Fruit fly (Drosophila melanogaster) whole organism, wandering third instar larva: Measurements from ENCODE around the gene corolla.
A peak's percentile ranks its signal among the peaks of the same experiment; 100 is the strongest.

ENCODE experiments used
- CG9705 ChIP-seq: fragments of 200-800 bp; sonication (Bioruptor generic); optimal IDR thresholded peaks from 2 replicates; lab custom pipeline; 2018; ENCODE audit warnings: missing biosample characterization, mild to moderate bottlenecking, missing genetic modification characterization
- Dfd ChIP-seq: fragments of >200 bp; optimal IDR thresholded peaks from 2 replicates; lab custom pipeline; 2017; ENCODE audit warnings: missing biosample characterization, missing genetic modification characterization
- Dif ChIP-seq: fragments of 200-275, 200-300 bp; sonication (Bioruptor generic); optimal IDR thresholded peaks from 2 replicates; lab custom pipeline; 2018; ENCODE audit warnings: missing biosample characterization, missing genetic modification characterization; ENCODE audit not compliant: partially characterized antibody
- OdsH ChIP-seq: fragments of 200-800 bp; sonication (Bioruptor generic); optimal IDR thresholded peaks from 2 replicates; lab custom pipeline; 2016; ENCODE audit warnings: missing biosample characterization, mild to moderate bottlenecking, missing genetic modification characterization
- br ChIP-seq: fragments of 200-800 bp; sonication (Bioruptor generic); optimal IDR thresholded peaks from 2 replicates; lab custom pipeline; 2016; ENCODE audit warnings: missing biosample characterization, missing genetic modification characterization
- dl ChIP-seq, 2 experiments: fragments of 175-275, 200-275 bp in 1 of 2; fragments of 200-275 bp in 1 of 2; sonication (Bioruptor generic); optimal IDR thresholded peaks; lab custom pipeline; 2018; ENCODE audit warnings: mild to moderate bottlenecking in 2 of 2, missing biosample characterization in 2 of 2, missing genetic modification characterization in 2 of 2, moderate library complexity in 2 of 2; ENCODE audit not compliant: partially characterized antibody in 2 of 2, insufficient read depth in 1 of 2
- h ChIP-seq: fragments of 200-800 bp; sonication (Bioruptor generic); optimal IDR thresholded peaks from 3 replicates; lab custom pipeline; 2016; ENCODE audit warnings: missing biosample characterization, mild to moderate bottlenecking, missing genetic modification characterization
- jim ChIP-seq: fragments of 175-275, 200-325 bp; sonication (Bioruptor generic); optimal IDR thresholded peaks from 2 replicates; lab custom pipeline; 2016; ENCODE audit warnings: missing biosample characterization, mild to moderate bottlenecking, missing genetic modification characterization
- lola ChIP-seq: fragments of >200 bp; optimal IDR thresholded peaks from 2 replicates; lab custom pipeline; 2017; ENCODE audit warnings: missing biosample characterization, missing genetic modification characterization
- psq ChIP-seq: fragments of 200-800 bp; sonication (Bioruptor generic); optimal IDR thresholded peaks from 3 replicates; lab custom pipeline; 2017; ENCODE audit warnings: missing biosample characterization, mild to moderate bottlenecking, missing genetic modification characterization, moderate library complexity
- tai ChIP-seq: sonication (Bioruptor generic); optimal IDR thresholded peaks from 2 replicates; lab custom pipeline; 2016; ENCODE audit warnings: missing biosample characterization, missing genetic modification characterization
- woc ChIP-seq: sonication (Bioruptor generic); optimal IDR thresholded peaks from 2 replicates; lab custom pipeline; 2016; ENCODE audit warnings: missing biosample characterization, mild to moderate bottlenecking, missing genetic modification characterization

DNA sequence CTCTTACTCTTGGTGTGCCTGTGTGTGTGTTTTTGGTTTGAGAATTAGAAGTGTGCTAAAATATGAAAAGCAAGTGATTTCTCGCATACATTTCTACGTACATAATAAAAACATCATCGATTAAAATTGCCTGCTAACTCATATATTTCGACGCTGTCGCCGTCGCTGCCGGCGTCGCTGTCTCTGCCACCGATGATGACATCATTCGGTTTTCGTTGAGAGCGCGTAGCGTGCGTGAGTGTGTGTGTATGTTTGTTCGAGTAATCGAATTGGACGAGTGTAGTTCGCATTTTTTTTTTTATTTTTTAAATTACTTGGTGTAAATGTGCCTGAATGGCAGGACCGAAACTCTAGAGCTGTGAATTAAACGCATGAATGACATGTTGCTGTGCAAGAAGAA, 25.9 kb upstream of the corolla start:
- TF ChIP-seq woc (GFP tag; lab: Kevin White, UChicago): no peak
- no peak for TF ChIP-seq br (GFP tag; lab: Kevin White, UChicago)
- TF ChIP-seq h: no peak
- TF ChIP-seq CG9705: no peak
- no peak for TF ChIP-seq dl (GFP tag; optimal IDR thresholded peaks at IDR 0.05; lab: Kevin White, UChicago; ENCODE audit: insufficient read depth in 1 of 2, partially characterized antibody in 2 of 2)
- no peak for TF ChIP-seq jim (GFP tag; lab: Kevin White, UChicago)
- no peak for TF ChIP-seq tai (GFP tag; lab: Kevin White, UChicago)
- no peak for TF ChIP-seq Dfd (GFP tag; lab: Kevin White, UChicago)
- TF ChIP-seq psq (GFP tag; lab: Kevin White, UChicago): peak; percentile 1
- TF ChIP-seq lola (GFP tag; lab: Kevin White, UChicago): no peak
- no peak for TF ChIP-seq OdsH (GFP tag; lab: Kevin White, UChicago)
- no peak for TF ChIP-seq Dif (GFP tag; lab: Kevin White, UChicago)
